Fruit fly (Drosophila melanogaster) whole organism, prepupa: ENCODE data around the gene Mal-B1.

Experiments used
- CG10631 ChIP-seq: fragments of 200-800 bp; sonication (Bioruptor generic); optimal IDR thresholded peaks from 2 replicates; lab custom pipeline; 2016; ENCODE audit warnings: missing biosample characterization, missing genetic modification characterization
- CG10669 ChIP-seq: fragments of 200-800 bp; sonication (Bioruptor generic); optimal IDR thresholded peaks from 3 replicates; lab custom pipeline; 2018; ENCODE audit warnings: missing biosample characterization, mild to moderate bottlenecking, missing genetic modification characterization, moderate library complexity
- CG11294 ChIP-seq: fragments of 200-800 bp; sonication (Bioruptor generic); IDR thresholded peaks from 2 replicates; pipeline ENCODE4 v1.3.6; 2022; ENCODE audit warnings: missing biosample characterization, missing genetic modification characterization
- CG11902 ChIP-seq: fragments of 200-800 bp; sonication (Bioruptor generic); optimal IDR thresholded peaks from 3 replicates; lab custom pipeline; 2016; ENCODE audit warnings: missing biosample characterization, missing genetic modification characterization
- CG16779 ChIP-seq: fragments of 200-800 bp; sonication (Bioruptor generic); optimal IDR thresholded peaks from 3 replicates; lab custom pipeline; 2017; ENCODE audit warnings: missing biosample characterization, mild to moderate bottlenecking, missing genetic modification characterization
- CG3032 ChIP-seq: fragments of 200-800 bp; optimal IDR thresholded peaks from 2 replicates; lab custom pipeline; 2019; ENCODE audit warnings: missing biosample characterization, mild to moderate bottlenecking, missing genetic modification characterization, moderate library complexity
- CG31627 ChIP-seq: fragments of 200-800 bp; sonication (Bioruptor generic); optimal IDR thresholded peaks from 3 replicates; lab custom pipeline; 2016; ENCODE audit warnings: missing biosample characterization, missing genetic modification characterization
- CG32006 ChIP-seq: fragments of 200-800 bp; sonication (Bioruptor generic); optimal IDR thresholded peaks from 3 replicates; lab custom pipeline; 2017; ENCODE audit warnings: missing biosample characterization, mild to moderate bottlenecking, missing genetic modification characterization
- CG34406 ChIP-seq: fragments of 200-800 bp; sonication (Bioruptor generic); optimal IDR thresholded peaks from 3 replicates; lab custom pipeline; 2016; ENCODE audit warnings: missing biosample characterization, missing genetic modification characterization
- CG4318 ChIP-seq: fragments of 200-800 bp; sonication (Bioruptor generic); optimal IDR thresholded peaks from 3 replicates; lab custom pipeline; 2017; ENCODE audit warnings: missing biosample characterization, mild to moderate bottlenecking, missing genetic modification characterization
- CG6792 ChIP-seq: fragments of 200-800 bp; sonication (Bioruptor generic); optimal IDR thresholded peaks from 3 replicates; lab custom pipeline; 2016; ENCODE audit warnings: missing biosample characterization, missing genetic modification characterization
- CG6808 ChIP-seq: fragments of 200-800 bp; sonication (Bioruptor generic); optimal IDR thresholded peaks from 3 replicates; lab custom pipeline; 2017; ENCODE audit warnings: missing biosample characterization, missing genetic modification characterization, mild to moderate bottlenecking, moderate library complexity, missing genetic modification reagents
- CG7368 ChIP-seq: fragments of 200-800 bp; sonication (Bioruptor generic); optimal IDR thresholded peaks from 3 replicates; lab custom pipeline; 2016; ENCODE audit warnings: missing biosample characterization, missing genetic modification characterization
- CG8119 ChIP-seq: fragments of 200-800 bp; sonication (Bioruptor generic); IDR thresholded peaks from 3 replicates; pipeline ENCODE4 v1.3.6; 2022; ENCODE audit warnings: missing biosample characterization, missing genetic modification characterization
- Eip75B ChIP-seq: fragments of 200-800 bp; sonication (Bioruptor generic); optimal IDR thresholded peaks from 3 replicates; lab custom pipeline; 2016; ENCODE audit warnings: missing biosample characterization, missing genetic modification characterization
- Eip78C ChIP-seq: fragments of 200-800 bp; sonication (Bioruptor generic); peaks from one replicate; lab custom pipeline; 2016; ENCODE audit warnings: missing biosample characterization, missing genetic modification characterization
- Eip93F ChIP-seq: fragments of 200-800 bp; sonication (Bioruptor generic); optimal IDR thresholded peaks from 2 replicates; lab custom pipeline; 2016; ENCODE audit warnings: missing biosample characterization, mild to moderate bottlenecking, missing genetic modification characterization
- Ets21C ChIP-seq: fragments of 200-800 bp; sonication (Bioruptor generic); optimal IDR thresholded peaks from 3 replicates; lab custom pipeline; 2016; ENCODE audit warnings: missing biosample characterization, missing genetic modification characterization
- Ets96B ChIP-seq: fragments of 200-800 bp; optimal IDR thresholded peaks from 2 replicates; lab custom pipeline; 2019; ENCODE audit warnings: missing biosample characterization, mild to moderate bottlenecking, missing genetic modification characterization, moderate library complexity
- Gug ChIP-seq: fragments of 200-800 bp; sonication (Bioruptor generic); IDR thresholded peaks from 2 replicates; pipeline ENCODE4 v1.3.6; 2022; ENCODE audit warnings: missing biosample characterization, missing genetic modification characterization
- Hr38 ChIP-seq: sonication (Bioruptor generic); optimal IDR thresholded peaks from 2 replicates; lab custom pipeline; 2016; ENCODE audit warnings: missing biosample characterization, missing genetic modification characterization
- Hr39 ChIP-seq: fragments of 200-800 bp; sonication (Bioruptor generic); optimal IDR thresholded peaks from 2 replicates; lab custom pipeline; 2016; ENCODE audit warnings: missing biosample characterization, missing genetic modification characterization
- Hr4 ChIP-seq: fragments of 200-800 bp; sonication (Bioruptor generic); optimal IDR thresholded peaks from 3 replicates; lab custom pipeline; 2016; ENCODE audit warnings: missing biosample characterization, missing genetic modification characterization
- Lpt ChIP-seq: fragments of 200-800 bp; sonication (Bioruptor generic); optimal IDR thresholded peaks from 3 replicates; lab custom pipeline; 2016; ENCODE audit warnings: missing biosample characterization, missing genetic modification characterization
- Met ChIP-seq: fragments of 200-800 bp; sonication (Bioruptor generic); optimal IDR thresholded peaks from 3 replicates; lab custom pipeline; 2016; ENCODE audit warnings: missing biosample characterization, missing genetic modification characterization
- Smox ChIP-seq: fragments of 200-800 bp; sonication (Bioruptor generic); optimal IDR thresholded peaks from 3 replicates; lab custom pipeline; 2016; ENCODE audit warnings: missing biosample characterization, missing genetic modification characterization
- Sox102F ChIP-seq: fragments of 200-800 bp; sonication (Bioruptor generic); optimal IDR thresholded peaks from 2 replicates; lab custom pipeline; 2016; ENCODE audit warnings: missing biosample characterization, mild to moderate bottlenecking, missing genetic modification characterization
- Sox14 ChIP-seq: fragments of 200-800 bp; sonication (Bioruptor generic); optimal IDR thresholded peaks from 3 replicates; lab custom pipeline; 2016; ENCODE audit warnings: missing biosample characterization, missing genetic modification characterization
- Sox15 ChIP-seq: fragments of 200-800 bp; sonication (Bioruptor generic); optimal IDR thresholded peaks from 3 replicates; lab custom pipeline; 2016; ENCODE audit warnings: missing biosample characterization, missing genetic modification characterization
- achi ChIP-seq: fragments of 200-800 bp; sonication (Bioruptor generic); optimal IDR thresholded peaks from 3 replicates; lab custom pipeline; 2016; ENCODE audit warnings: missing biosample characterization, missing genetic modification characterization
- acj6 ChIP-seq: fragments of 200-800 bp; sonication (Bioruptor generic); optimal IDR thresholded peaks from 3 replicates; lab custom pipeline; 2016; ENCODE audit warnings: missing biosample characterization, missing genetic modification characterization
- cyc ChIP-seq: fragments of 200-800 bp; sonication (Bioruptor generic); optimal IDR thresholded peaks from 3 replicates; lab custom pipeline; 2016; ENCODE audit warnings: missing biosample characterization, missing genetic modification characterization
- dac ChIP-seq: fragments of 200-800 bp; sonication (Bioruptor generic); optimal IDR thresholded peaks from 2 replicates; lab custom pipeline; 2017; ENCODE audit warnings: missing biosample characterization, mild to moderate bottlenecking, missing genetic modification characterization
- dsx ChIP-seq: fragments of 200-800 bp; optimal IDR thresholded peaks from 3 replicates; lab custom pipeline; 2019; ENCODE audit warnings: missing biosample characterization, mild to moderate bottlenecking, missing genetic modification characterization, moderate library complexity; ENCODE audit not compliant: poor library complexity, severe bottlenecking
- eg ChIP-seq: fragments of 200-800 bp; sonication (Bioruptor generic); IDR thresholded peaks from 3 replicates; pipeline ENCODE4 v1.3.6; 2022; ENCODE audit warnings: missing biosample characterization, missing genetic modification characterization
- esn ChIP-seq: fragments of 200-800 bp; sonication (Bioruptor generic); optimal IDR thresholded peaks from 2 replicates; lab custom pipeline; 2016; ENCODE audit warnings: missing biosample characterization, mild to moderate bottlenecking, missing genetic modification characterization, moderate library complexity
- fd59A ChIP-seq: fragments of 200-800 bp; sonication (Bioruptor generic); optimal IDR thresholded peaks from 2 replicates; lab custom pipeline; 2017; ENCODE audit warnings: missing biosample characterization, mild to moderate bottlenecking, missing genetic modification characterization, missing genetic modification reagents
- fkh ChIP-seq: fragments of 200-800 bp; sonication (Bioruptor generic); optimal IDR thresholded peaks from 3 replicates; lab custom pipeline; 2017; ENCODE audit warnings: missing biosample characterization, mild to moderate bottlenecking, missing genetic modification characterization, moderate library complexity
- lz ChIP-seq: fragments of 200-800 bp; sonication (Bioruptor generic); optimal IDR thresholded peaks from 3 replicates; lab custom pipeline; 2016; ENCODE audit warnings: missing biosample characterization, missing genetic modification characterization
- pdm3 ChIP-seq: fragments of 200-800 bp; sonication (Bioruptor generic); optimal IDR thresholded peaks from 3 replicates; lab custom pipeline; 2016; ENCODE audit warnings: missing biosample characterization, missing genetic modification characterization
- ss ChIP-seq, 2 experiments: fragments of 200-800 bp; sonication (Bioruptor generic); optimal IDR thresholded peaks; 2 replicates in 1 of 2; 3 replicates in 1 of 2; lab custom pipeline; 2017 to 2018; ENCODE audit warnings: mild to moderate bottlenecking in 2 of 2, missing biosample characterization in 2 of 2, missing genetic modification characterization in 2 of 2, moderate library complexity in 1 of 2
- svp ChIP-seq: fragments of 200-800 bp; sonication (Bioruptor generic); peaks from one replicate; lab custom pipeline; 2016; ENCODE audit warnings: missing biosample characterization, missing genetic modification characterization
- topi ChIP-seq: fragments of 200-800 bp; sonication (Bioruptor generic); optimal IDR thresholded peaks from 3 replicates; lab custom pipeline; 2016; ENCODE audit warnings: missing biosample characterization, missing genetic modification characterization

Mal-B1 gene

dm6 chr2L:11812781-11813664 is 34.0 kb upstream of the Mal-B1 start:
- TF ChIP-seq CG32006 (GFP tag; lab: Kevin White, UChicago): peak; percentile 40
- TF ChIP-seq CG8119 (GFP tag; lab: Robert Waterston, UW): no peak
- TF ChIP-seq CG6792 (GFP tag; lab: Kevin White, UChicago): no peak
- peak; percentile 82 for TF ChIP-seq Eip78C (GFP tag; lab: Kevin White, UChicago)
- peak; percentile 12 for TF ChIP-seq Hr4 (GFP tag; lab: Kevin White, UChicago)

dm6 chr2L:11813665-11814087 is 33.4 kb upstream of the Mal-B1 start, which contains the start of gene CycY:
TSS of gene CycY (minus strand) at chr2L:11813780.
- TF ChIP-seq Hr39 (GFP tag; lab: Kevin White, UChicago) (no peak), CG3032 (tag; lab: Kevin White, UChicago) (no peak), dsx (no peak), CG10669 (no peak), svp (peak; percentile 45), Hr4 (GFP tag; lab: Kevin White, UChicago) (peak; percentile 5), CG6808 (no peak), Sox102F (no peak), Eip78C (GFP tag; lab: Kevin White, UChicago) (peak; percentile 71), CG6792 (GFP tag; lab: Kevin White, UChicago) (no peak), eg (GFP tag; lab: Robert Waterston, UW) (no peak), Sox15 (GFP tag; lab: Kevin White, UChicago) (no peak), Eip75B (GFP tag; lab: Kevin White, UChicago) (no peak), esn (GFP tag; lab: Kevin White, UChicago) (no peak), fd59A (GFP tag; lab: Kevin White, UChicago) (no peak), achi (GFP tag; lab: Kevin White, UChicago) (no peak), Sox14 (no peak)

dm6 chr2L:11816376-11816775 is 30.6 kb upstream of the Mal-B1 start:
- TF ChIP-seq Ets96B (peak; percentile 47), Sox15 (GFP tag; lab: Kevin White, UChicago) (no peak), CG8119 (GFP tag; lab: Robert Waterston, UW) (peak; percentile 27; the same call in 1 of the 3 replicates), cyc (GFP tag; lab: Kevin White, UChicago) (peak; percentile 59), Hr39 (GFP tag; lab: Kevin White, UChicago) (no peak), CG16779 (tag; lab: Kevin White, UChicago) (peak; percentile 20), Eip75B (GFP tag; lab: Kevin White, UChicago) (peak; percentile 69), CG32006 (GFP tag; lab: Kevin White, UChicago) (peak; percentile 47), fd59A (GFP tag; lab: Kevin White, UChicago) (peak; percentile 53), lz (GFP tag; lab: Kevin White, UChicago) (peak; percentile 38), CG10631 (GFP tag; lab: Kevin White, UChicago) (peak; percentile 3), CG6808 (peak; percentile 75), CG10669 (peak; percentile 77), Ets21C (GFP tag; lab: Kevin White, UChicago) (no peak), CG11294 (GFP tag; lab: Robert Waterston, UW) (peak; percentile 55), CG4318 (GFP tag; lab: Kevin White, UChicago) (peak; percentile 46), Sox14 (no peak), Smox (GFP tag; lab: Kevin White, UChicago) (peak; percentile 32), CG6792 (GFP tag; lab: Kevin White, UChicago) (peak; percentile 52), CG34406 (GFP tag; lab: Kevin White, UChicago) (peak; percentile 46), achi (GFP tag; lab: Kevin White, UChicago) (peak; percentile 62), acj6 (peak; percentile 50), CG11902 (no peak), CG7368 (GFP tag; lab: Kevin White, UChicago) (peak; percentile 79), Met (peak; percentile 59), pdm3 (GFP tag; lab: Kevin White, UChicago) (peak; percentile 66), Hr38 (GFP tag; lab: Kevin White, UChicago) (no peak), topi (GFP tag; lab: Kevin White, UChicago) (peak; percentile 60), fkh (GFP tag; lab: Kevin White, UChicago) (peak; percentile 89), Lpt (GFP tag; lab: Kevin White, UChicago) (peak; percentile 33), dac (GFP tag; lab: Kevin White, UChicago) (no peak), Eip78C (GFP tag; lab: Kevin White, UChicago) (peak; percentile 94), Gug (GFP tag; lab: Robert Waterston, UW) (peak; percentile 24; the same call in 1 of the 2 replicates), ss (GFP tag; optimal IDR thresholded peaks at IDR 0.05; lab: Kevin White, UChicago) (peak; percentile 65 to 81), CG31627 (GFP tag; lab: Kevin White, UChicago) (peak; percentile 40), Eip93F (no peak), CG3032 (tag; lab: Kevin White, UChicago) (peak; percentile 62), dsx (peak; percentile 24), Sox102F (no peak)
